Worm (Caenorhabditis elegans): ENCODE results near the gene T19H12.6.
"Not testable (repeated sequence)": the region's sequence is repeated elsewhere in the genome, so short reads cannot be mapped to it uniquely, and the experiment has no call there.

The T19H12.6 gene

ce11 chrV:4900020-4900419 is 22.5 kb upstream of the T19H12.6 start, which contains the start of gene ugt-10:
Gene ugt-10 (minus strand): TSS chrV:4900120.
- TF ChIP-seq aly-1 (tag; optimal IDR thresholded peaks at IDR 0.05); ets-7 (tag; optimal IDR thresholded peaks at IDR 0.05); tbx-11 (GFP tag; IDR thresholded peaks at IDR 0.05): not testable (repeated sequence)

ce11 chrV:4895744-4896143 is 18.3 kb upstream of the T19H12.6 start, which contains the start of gene ugt-9:
Gene ugt-9 (plus strand): TSS chrV:4896048.
- TF ChIP-seq sea-1 (GFP tag; conservative IDR thresholded peaks at IDR 0.05) (no peak), tbx-11 (GFP tag; IDR thresholded peaks at IDR 0.05) (no peak), hmg-4 (GFP tag; optimal IDR thresholded peaks at IDR 0.05) (no peak), aly-1 (tag; optimal IDR thresholded peaks at IDR 0.05) (no peak), ama-1 (optimal IDR thresholded peaks at IDR 0.05) (no peak), ets-7 (tag; optimal IDR thresholded peaks at IDR 0.05) (no peak), hmbx-1 (tag; optimal IDR thresholded peaks at IDR 0.05) (no peak)

- no peak for TF ChIP-seq flt-1 (GFP tag; IDR thresholded peaks at IDR 0.05)
- TF ChIP-seq ceh-13 (GFP tag; optimal IDR thresholded peaks at IDR 0.05), result no peak
- TF ChIP-seq ama-1 (optimal IDR thresholded peaks at IDR 0.05), result no peak
- no peak for TF ChIP-seq sea-1 (GFP tag; conservative IDR thresholded peaks at IDR 0.05)
- TF ChIP-seq scrt-1 (GFP tag; IDR thresholded peaks at IDR 0.05), result no peak
- no peak for TF ChIP-seq ets-7 (tag; optimal IDR thresholded peaks at IDR 0.05)
- no peak for TF ChIP-seq hmg-4 (GFP tag; optimal IDR thresholded peaks at IDR 0.05)
- TF ChIP-seq F13C5.2 (tag; optimal IDR thresholded peaks at IDR 0.05), result no peak
- no peak for TF ChIP-seq hnd-1 (tag; optimal IDR thresholded peaks at IDR 0.05)
- TF ChIP-seq ceh-36 (tag; optimal IDR thresholded peaks at IDR 0.05), result no peak
- no peak for TF ChIP-seq tbx-37 (GFP tag; conservative IDR thresholded peaks at IDR 0.05)
- TF ChIP-seq hmbx-1 (tag; optimal IDR thresholded peaks at IDR 0.05), result no peak
- no peak for TF ChIP-seq tra-4 (tag; optimal IDR thresholded peaks at IDR 0.05)
- no peak for TF ChIP-seq aly-1 (tag; optimal IDR thresholded peaks at IDR 0.05)
Measured at ce11 chrV:4894971-4895370, 17.5 kb upstream of the T19H12.6 start, which contains the start of gene ugt-11. Gene ugt-11 (minus strand): TSS chrV:4895071.

ce11 chrV:4891305-4891704 is 13.8 kb upstream of the T19H12.6 start:
- TF ChIP-seq sea-1 (GFP tag; conservative IDR thresholded peaks at IDR 0.05) (no peak), ceh-36 (tag; optimal IDR thresholded peaks at IDR 0.05) (no peak), tbx-37 (GFP tag; conservative IDR thresholded peaks at IDR 0.05) (no peak), hmbx-1 (tag; optimal IDR thresholded peaks at IDR 0.05) (no peak), flt-1 (GFP tag; IDR thresholded peaks at IDR 0.05) (no peak)

ce11 chrV:4890781-4891180 is 13.3 kb upstream of the T19H12.6 start:
- TF ChIP-seq hmg-4 (GFP tag; optimal IDR thresholded peaks at IDR 0.05) (no peak), ets-7 (tag; optimal IDR thresholded peaks at IDR 0.05) (no peak), tbx-11 (GFP tag; IDR thresholded peaks at IDR 0.05) (no peak), B0310.2 (tag; optimal IDR thresholded peaks at IDR 0.05) (no peak), hnd-1 (tag; optimal IDR thresholded peaks at IDR 0.05) (no peak), sea-1 (GFP tag; conservative IDR thresholded peaks at IDR 0.05) (no peak), F13C5.2 (tag; optimal IDR thresholded peaks at IDR 0.05) (no peak), flt-1 (GFP tag; IDR thresholded peaks at IDR 0.05) (no peak), aly-1 (tag; optimal IDR thresholded peaks at IDR 0.05) (no peak)

- TF ChIP-seq hmg-4 (GFP tag; optimal IDR thresholded peaks at IDR 0.05) (no peak), tbx-37 (GFP tag; conservative IDR thresholded peaks at IDR 0.05) (no peak), ceh-13 (GFP tag; optimal IDR thresholded peaks at IDR 0.05) (no peak), hmbx-1 (tag; optimal IDR thresholded peaks at IDR 0.05) (no peak), tra-4 (tag; optimal IDR thresholded peaks at IDR 0.05) (no peak), sea-1 (GFP tag; conservative IDR thresholded peaks at IDR 0.05) (no peak), ets-7 (tag; optimal IDR thresholded peaks at IDR 0.05) (no peak), scrt-1 (GFP tag; IDR thresholded peaks at IDR 0.05) (no peak), aly-1 (tag; optimal IDR thresholded peaks at IDR 0.05) (no peak), B0310.2 (tag; optimal IDR thresholded peaks at IDR 0.05) (no peak), ama-1 (optimal IDR thresholded peaks at IDR 0.05) (no peak), hnd-1 (tag; optimal IDR thresholded peaks at IDR 0.05) (no peak), flt-1 (GFP tag; IDR thresholded peaks at IDR 0.05) (no peak), F13C5.2 (tag; optimal IDR thresholded peaks at IDR 0.05) (no peak), pes-1 (GFP tag; IDR thresholded peaks at IDR 0.05) (no peak), ceh-36 (tag; optimal IDR thresholded peaks at IDR 0.05) (no peak), tbx-11 (GFP tag; IDR thresholded peaks at IDR 0.05) (no peak)
Measured at ce11 chrV:4889976-4890479, 12.5 kb upstream of the T19H12.6 start, which contains the start of gene T19H12.2. Gene T19H12.2 (plus strand): TSS chrV:4890429.

ce11 chrV:4889477-4889876 is 12.0 kb upstream of the T19H12.6 start, which contains the start of gene ugt-12:
Gene ugt-12 (minus strand): TSS chrV:4889629.
- TF ChIP-seq sea-1 (GFP tag; conservative IDR thresholded peaks at IDR 0.05) (no peak), ama-1 (optimal IDR thresholded peaks at IDR 0.05) (no peak), tbx-37 (GFP tag; conservative IDR thresholded peaks at IDR 0.05) (no peak), pes-1 (GFP tag; IDR thresholded peaks at IDR 0.05) (no peak), scrt-1 (GFP tag; IDR thresholded peaks at IDR 0.05) (no peak), flt-1 (GFP tag; IDR thresholded peaks at IDR 0.05) (no peak), hmg-4 (GFP tag; optimal IDR thresholded peaks at IDR 0.05) (no peak), ets-7 (tag; optimal IDR thresholded peaks at IDR 0.05) (no peak), F13C5.2 (tag; optimal IDR thresholded peaks at IDR 0.05) (no peak), tbx-11 (GFP tag; IDR thresholded peaks at IDR 0.05) (no peak), tra-4 (tag; optimal IDR thresholded peaks at IDR 0.05) (no peak), aly-1 (tag; optimal IDR thresholded peaks at IDR 0.05) (no peak), hnd-1 (tag; optimal IDR thresholded peaks at IDR 0.05) (no peak), B0310.2 (tag; optimal IDR thresholded peaks at IDR 0.05) (no peak), ceh-36 (tag; optimal IDR thresholded peaks at IDR 0.05) (no peak), hmbx-1 (tag; optimal IDR thresholded peaks at IDR 0.05) (no peak)

- TF ChIP-seq pes-1 (GFP tag; IDR thresholded peaks at IDR 0.05) (no peak), F13C5.2 (tag; optimal IDR thresholded peaks at IDR 0.05) (no peak), aly-1 (tag; optimal IDR thresholded peaks at IDR 0.05) (no peak), tra-4 (tag; optimal IDR thresholded peaks at IDR 0.05) (no peak), hnd-1 (tag; optimal IDR thresholded peaks at IDR 0.05) (no peak), tbx-37 (GFP tag; conservative IDR thresholded peaks at IDR 0.05) (no peak), tbx-11 (GFP tag; IDR thresholded peaks at IDR 0.05) (no peak), scrt-1 (GFP tag; IDR thresholded peaks at IDR 0.05) (no peak), ceh-13 (GFP tag; optimal IDR thresholded peaks at IDR 0.05) (no peak), ets-7 (tag; optimal IDR thresholded peaks at IDR 0.05) (no peak)
Measured at ce11 chrV:4885372-4885771, 7.9 kb upstream of the T19H12.6 start, which contains the start of gene T19H12.3. Gene T19H12.3 (plus strand): TSS chrV:4885672.

Measured in whole organism, early embryonic.